Fruit fly (Drosophila melanogaster) whole organism, larva: ENCODE measurements around the gene Claspin.

Experiments used
- noc ChIP-seq: fragments of 200-800 bp; sonication (Bioruptor generic); optimal IDR thresholded peaks from 3 replicates; lab custom pipeline; 2019; ENCODE audit warnings: missing biosample characterization, mild to moderate bottlenecking, missing genetic modification characterization, moderate library complexity

The Claspin gene

DNA sequence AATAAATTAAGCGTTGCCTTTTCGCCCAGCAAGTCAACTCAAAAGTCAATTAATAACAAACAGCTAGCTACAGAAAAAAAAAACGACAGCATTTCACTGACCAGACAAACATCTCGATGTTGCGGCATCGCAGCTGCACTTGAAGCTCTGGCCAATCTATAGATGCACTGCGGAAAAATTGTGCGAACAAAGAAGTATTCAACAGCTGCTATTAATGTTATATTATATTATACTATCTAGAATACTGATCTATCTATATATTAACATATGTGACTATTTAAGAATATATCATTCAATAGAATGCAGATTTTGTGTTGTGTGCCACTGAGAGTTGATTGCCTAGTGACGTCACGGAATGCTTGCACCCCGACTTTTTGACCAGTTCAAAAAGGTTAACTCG, 34.8 kb downstream of the Claspin start:
- no peak for TF ChIP-seq noc (tag; lab: Kevin White, UChicago)

- TF ChIP-seq noc (tag; lab: Kevin White, UChicago), result no peak
These were observed 35.6 kb downstream of the Claspin start for dm6 chr3L:4348839-4349238.

dm6 chr3L:4349314-4349713, 36.0 kb downstream of the Claspin start:
- no peak for TF ChIP-seq noc (tag; lab: Kevin White, UChicago)

DNA sequence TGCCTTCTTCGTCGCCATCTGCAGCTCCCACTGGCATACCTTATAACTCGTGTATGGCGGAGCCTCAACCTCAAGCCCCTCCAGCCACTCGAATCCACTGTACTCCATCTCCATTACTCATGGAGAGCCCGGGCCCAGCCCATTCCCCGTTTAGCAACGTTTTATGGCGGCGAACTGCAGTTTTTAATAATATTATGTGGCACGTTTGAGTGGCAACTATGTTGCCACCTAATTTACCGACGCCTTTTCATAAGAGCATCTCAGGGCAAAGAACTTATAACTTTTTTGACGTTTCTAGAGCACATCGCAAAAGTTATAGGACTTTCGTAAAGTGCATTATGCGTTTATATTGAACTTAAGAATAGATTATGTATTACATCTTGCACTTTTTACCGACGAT, 38.7 kb downstream of the Claspin start:
- TF ChIP-seq noc (tag; lab: Kevin White, UChicago), result no peak

DNA sequence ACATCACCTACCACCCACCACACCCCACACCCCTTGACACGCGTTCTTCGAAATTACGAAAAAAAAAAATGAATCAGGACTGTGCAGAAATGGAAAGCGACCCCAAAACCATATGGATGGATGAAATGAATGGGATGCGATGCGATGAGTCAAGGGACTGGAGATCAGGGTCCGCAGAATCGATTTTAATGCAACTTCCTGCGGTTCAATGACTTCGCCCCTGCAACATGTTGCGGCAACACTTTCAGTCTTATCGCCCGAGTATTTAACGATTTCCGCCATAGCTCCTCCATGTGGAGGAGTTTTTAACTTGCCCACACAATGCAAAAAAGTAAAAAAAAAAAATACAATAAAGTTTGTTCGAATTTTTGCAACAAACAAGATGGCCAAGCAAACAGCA, 39.4 kb downstream of the Claspin start:
- TF ChIP-seq noc (tag; lab: Kevin White, UChicago), result no peak

- no peak for TF ChIP-seq noc (tag; lab: Kevin White, UChicago)
These were observed 40.4 kb downstream of the Claspin start for dm6 chr3L:4353657-4354075.

DNA sequence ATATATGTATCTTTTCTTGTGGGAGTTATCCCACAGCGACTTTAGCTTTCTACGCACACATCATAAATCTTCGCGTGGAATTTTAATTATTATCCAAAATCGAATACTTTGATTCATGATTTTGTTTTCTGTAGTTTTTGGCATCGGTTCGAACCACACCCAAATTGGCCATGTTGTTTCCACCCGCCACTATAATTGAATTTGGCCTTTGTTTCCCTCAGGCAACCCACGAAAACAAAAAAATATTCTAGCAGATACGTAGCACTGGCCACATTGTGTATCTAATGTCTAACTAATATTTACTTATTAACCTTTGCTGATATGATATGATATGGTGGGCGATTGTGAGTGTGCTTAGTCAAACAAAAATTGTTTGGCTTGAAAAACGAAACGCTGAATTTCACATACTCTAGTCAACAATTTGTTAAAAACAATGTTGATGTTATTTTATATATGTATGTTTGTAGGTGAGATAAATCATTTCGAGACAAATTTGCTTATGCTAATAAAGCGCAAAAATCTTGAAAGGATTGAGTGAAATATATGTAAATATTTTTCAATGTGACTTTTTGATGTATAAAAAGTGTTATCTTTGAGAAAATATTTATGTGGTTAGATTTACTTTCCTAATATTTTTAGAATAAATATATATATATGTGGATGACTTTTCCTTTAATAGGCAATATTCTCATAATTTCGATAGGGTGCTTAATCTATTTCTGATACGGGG, 41.8 kb downstream of the Claspin start:
- TF ChIP-seq noc (tag; lab: Kevin White, UChicago), result peak; percentile 64

- TF ChIP-seq noc (tag; lab: Kevin White, UChicago), result no peak
These were observed 43.7 kb downstream of the Claspin start for dm6 chr3L:4356986-4357385.

dm6 chr3L:4357705-4358131, 44.4 kb downstream of the Claspin start:
- TF ChIP-seq noc (tag; lab: Kevin White, UChicago), result no peak

DNA sequence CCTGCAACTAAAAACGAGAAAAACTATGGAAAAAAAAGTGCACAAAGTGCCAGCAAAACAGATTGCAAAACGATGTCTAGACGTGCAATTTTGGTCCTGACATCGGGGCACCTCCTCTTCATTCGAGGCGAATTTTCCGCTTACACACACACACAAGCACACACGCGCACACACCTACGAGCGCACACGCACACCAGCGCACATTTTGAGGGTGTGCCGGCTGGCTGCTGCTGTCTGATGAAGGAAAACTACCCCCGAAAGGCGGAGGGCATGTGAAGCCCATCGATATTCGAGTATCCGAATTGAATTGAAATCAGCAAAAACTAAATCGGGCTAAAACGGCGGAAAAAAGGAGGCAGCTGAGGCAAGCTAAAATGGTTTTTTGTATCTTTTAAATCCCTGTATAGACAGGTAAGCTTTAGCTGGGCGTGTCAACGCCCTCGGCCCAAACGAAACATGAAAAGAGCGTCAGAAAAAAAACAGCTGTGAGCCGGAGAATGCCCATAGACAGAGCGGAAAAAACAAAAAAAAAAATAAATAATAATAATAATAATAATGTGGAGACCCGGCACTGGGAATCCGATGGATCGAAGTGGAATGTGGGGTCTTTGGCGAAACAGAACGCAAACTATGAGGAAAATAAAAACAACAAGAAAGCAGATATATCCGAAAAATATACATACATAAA, 46.5 kb downstream of the Claspin start:
- TF ChIP-seq noc (tag; lab: Kevin White, UChicago), result no peak

DNA sequence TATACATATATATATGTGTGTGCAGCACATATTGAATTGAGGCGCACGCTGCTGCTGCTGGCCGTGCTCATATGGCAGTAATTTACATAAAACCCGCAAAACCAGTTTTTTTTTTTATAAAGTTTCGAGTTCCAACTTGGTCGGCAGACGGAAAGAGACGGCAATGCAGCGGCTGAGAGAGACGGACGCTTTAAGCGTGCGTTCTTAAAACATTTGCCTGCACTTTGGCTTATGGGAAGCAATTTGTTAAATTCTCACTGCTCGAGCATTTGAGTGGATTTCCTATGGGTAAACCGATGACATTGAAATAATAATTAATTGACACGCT, 47.1 kb downstream of the Claspin start:
- TF ChIP-seq noc (tag; lab: Kevin White, UChicago), result no peak

DNA sequence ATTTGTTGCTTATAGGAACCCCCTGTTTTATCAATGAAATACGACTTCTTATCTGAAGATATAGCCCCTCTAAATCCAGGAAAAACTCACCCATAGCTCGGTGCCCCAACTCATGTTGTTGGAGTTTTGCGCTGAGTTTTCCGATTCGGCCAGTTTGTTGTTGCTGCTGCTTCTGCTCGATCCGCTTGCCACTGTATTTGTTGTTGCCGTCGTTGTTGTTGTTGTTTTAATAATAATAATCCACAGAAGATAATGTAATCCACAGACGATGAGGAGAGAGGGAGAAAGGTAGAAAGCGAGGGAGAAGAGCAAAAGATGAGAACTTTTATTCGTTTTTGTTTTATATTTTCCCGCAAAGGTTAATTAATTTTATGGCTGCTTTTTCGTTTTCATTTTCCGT, 49.7 kb downstream of the Claspin start:
- no peak for TF ChIP-seq noc (tag; lab: Kevin White, UChicago)

dm6 chr3L:4363484-4363883, 50.2 kb downstream of the Claspin start:
- TF ChIP-seq noc (tag; lab: Kevin White, UChicago), result no peak

DNA sequence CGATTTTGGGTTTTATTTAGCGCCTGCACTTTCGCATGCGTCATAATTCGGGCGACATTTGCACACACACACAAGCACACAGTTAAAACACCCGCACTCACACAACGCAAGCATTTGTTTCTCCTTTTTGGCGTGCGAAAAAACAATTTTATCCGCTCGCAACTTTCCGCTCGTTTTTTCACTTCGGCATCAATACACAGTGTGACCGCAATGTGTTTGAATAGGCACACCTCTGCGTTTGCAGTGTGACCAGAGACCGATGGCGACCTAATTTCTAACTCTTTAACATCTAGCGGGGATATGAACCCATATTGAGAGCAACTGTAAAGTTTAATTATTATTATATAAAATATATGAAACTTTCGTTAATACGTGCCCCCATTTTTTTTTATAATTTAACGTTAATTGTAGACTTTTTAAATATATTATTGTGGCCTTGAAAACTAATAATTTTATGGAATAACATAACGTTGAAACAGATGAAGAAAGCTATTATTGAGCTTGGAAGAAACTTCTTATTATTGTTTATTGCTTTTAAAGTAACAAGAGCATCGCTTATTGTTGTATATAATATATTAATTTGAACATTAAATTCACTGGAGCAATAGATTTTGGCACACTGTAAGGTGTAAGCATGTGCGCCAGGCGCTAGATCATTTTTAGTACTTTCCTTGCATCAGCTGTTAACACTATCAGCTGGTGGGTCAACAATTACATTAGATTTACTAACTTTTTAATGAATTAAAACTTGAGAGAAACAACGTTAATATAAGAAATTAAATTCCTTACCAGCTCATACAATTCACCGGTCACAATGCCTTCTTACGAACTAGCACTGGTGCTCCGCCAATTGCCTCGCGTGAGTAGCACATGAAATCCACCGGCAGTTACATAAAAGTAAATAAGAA, 50.9 kb downstream of the Claspin start, which contains the start of the genes Cip4 and mRpS6:
TSS of gene Cip4 (minus strand) at position 216 of the 908 bp plus-strand sequence.
TSS of gene mRpS6 (plus strand) at position 664 of the 908 bp plus-strand sequence.
- no peak for TF ChIP-seq noc (tag; lab: Kevin White, UChicago)

DNA sequence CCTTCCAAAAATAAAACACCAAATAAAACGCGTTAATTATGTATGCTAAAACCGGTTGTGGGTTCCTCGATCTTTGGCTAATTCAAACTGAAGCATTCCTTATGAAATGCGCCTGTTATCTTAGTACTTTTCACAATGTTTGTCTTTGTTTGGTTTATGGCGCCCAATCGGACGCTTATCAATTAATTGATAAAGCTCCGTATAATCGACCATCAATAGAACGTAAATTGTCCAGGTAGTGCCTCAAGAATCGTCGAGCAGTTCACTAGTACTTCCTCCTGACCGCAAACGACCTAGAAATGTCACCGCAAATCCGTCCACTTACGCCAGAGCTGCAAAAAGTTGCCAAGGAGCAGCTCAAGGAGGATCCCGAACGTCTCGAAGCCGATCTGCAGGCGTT, 51.9 kb downstream of the Claspin start, which contains the start of gene CG33514:
TSS of gene CG33514 (plus strand) at position 238 of the 400 bp plus-strand sequence.
- TF ChIP-seq noc (tag; lab: Kevin White, UChicago), result no peak

dm6 chr3L:4367339-4367738, 54.1 kb downstream of the Claspin start, which contains the start of gene CG11342:
Gene CG11342, minus strand, starts transcription at chr3L:4367458.
- TF ChIP-seq noc (tag; lab: Kevin White, UChicago), result no peak
